Fruit fly (Drosophila melanogaster) whole organism, embryonic: ENCODE measurements around the gene CG17633.

ENCODE experiments used
- Aef1 ChIP-seq: fragments of 200-800 bp; sonication (Bioruptor generic); IDR thresholded peaks from 3 replicates; pipeline ENCODE4 v1.3.6; 2022; ENCODE audit warnings: missing biosample characterization, missing genetic modification characterization
- Atf-2 ChIP-seq: fragments of 200-800 bp; sonication (Bioruptor generic); optimal IDR thresholded peaks from 2 replicates; lab custom pipeline; 2016; ENCODE audit warnings: missing biosample characterization, missing genetic modification characterization
- B-H1 ChIP-seq: fragments of 200-800 bp; sonication (Bioruptor generic); IDR thresholded peaks from 3 replicates; pipeline ENCODE4 v1.3.6; 2022; ENCODE audit warnings: missing biosample characterization, missing genetic modification characterization
- C15 ChIP-seq: fragments of 200-800 bp; sonication (Bioruptor generic); IDR thresholded peaks from 3 replicates; pipeline ENCODE4 v1.3.6; 2022; ENCODE audit warnings: missing biosample characterization, missing genetic modification characterization
- CG10274 ChIP-seq: fragments of 200-800 bp; sonication (Bioruptor generic); optimal IDR thresholded peaks from 3 replicates; lab custom pipeline; 2017; ENCODE audit warnings: missing biosample characterization, mild to moderate bottlenecking, missing genetic modification characterization
- CG10654 ChIP-seq: fragments of 200-800 bp; sonication (Bioruptor generic); optimal IDR thresholded peaks from 2 replicates; lab custom pipeline; 2016; ENCODE audit warnings: missing biosample characterization, missing genetic modification characterization
- CG1233 ChIP-seq: fragments of 200-800 bp; sonication (Bioruptor generic); optimal IDR thresholded peaks from 4 replicates; lab custom pipeline; 2018; ENCODE audit warnings: missing biosample characterization, mild to moderate bottlenecking, missing genetic modification characterization
- CG12659 ChIP-seq: fragments of 200-800 bp; sonication (Bioruptor generic); optimal IDR thresholded peaks from 3 replicates; lab custom pipeline; 2017; ENCODE audit warnings: mild to moderate bottlenecking, missing biosample characterization, missing genetic modification reagents, missing genetic modification characterization
- CG13424 ChIP-seq: fragments of 200-800 bp; sonication (Bioruptor generic); optimal IDR thresholded peaks from 2 replicates; lab custom pipeline; 2019; ENCODE audit warnings: missing biosample characterization, mild to moderate bottlenecking, missing genetic modification characterization, moderate library complexity
- CG16813 ChIP-seq: fragments of 200-800 bp; sonication (Bioruptor generic); IDR thresholded peaks from 3 replicates; pipeline ENCODE4 v1.3.6; 2022; ENCODE audit warnings: missing biosample characterization, missing genetic modification characterization; ENCODE audit not compliant: partially characterized antibody
- CG16863 ChIP-seq: fragments of 200-800 bp; sonication (Bioruptor generic); optimal IDR thresholded peaks from 3 replicates; lab custom pipeline; 2016; ENCODE audit warnings: missing biosample characterization, missing genetic modification characterization
- CG17912 ChIP-seq: fragments of 200-800 bp; sonication (Bioruptor generic); optimal IDR thresholded peaks from 2 replicates; lab custom pipeline; 2018; ENCODE audit warnings: missing biosample characterization, mild to moderate bottlenecking, missing genetic modification characterization
- CG2129 ChIP-seq: fragments of 200-800 bp; sonication (Bioruptor generic); IDR thresholded peaks from 2 replicates; pipeline ENCODE4 v1.3.6; 2022; ENCODE audit warnings: missing biosample characterization, missing genetic modification characterization; ENCODE audit not compliant: partially characterized antibody
- CG33557 ChIP-seq: fragments of 200-800 bp; sonication (Bioruptor generic); optimal IDR thresholded peaks from 2 replicates; lab custom pipeline; 2019; ENCODE audit warnings: missing biosample characterization, mild to moderate bottlenecking, missing genetic modification characterization, moderate library complexity
- CG3407 ChIP-seq: fragments of 200-800 bp; sonication (Bioruptor generic); optimal IDR thresholded peaks from 2 replicates; lab custom pipeline; 2018; ENCODE audit warnings: missing biosample characterization, mild to moderate bottlenecking, missing genetic modification characterization
- CG34224 ChIP-seq: fragments of 200-800 bp; sonication (Bioruptor generic); IDR thresholded peaks from 3 replicates; pipeline ENCODE4 v1.3.6; 2022; ENCODE audit warnings: missing biosample characterization, missing genetic modification characterization; ENCODE audit not compliant: partially characterized antibody
- CG3838 ChIP-seq: fragments of 200-800 bp; sonication (Bioruptor generic); optimal IDR thresholded peaks from 3 replicates; lab custom pipeline; 2016; ENCODE audit warnings: missing biosample characterization, missing genetic modification characterization
- CG4404 ChIP-seq: fragments of 200-800 bp; sonication (Bioruptor generic); IDR thresholded peaks from 2 replicates; pipeline ENCODE4 v1.3.6; 2022; ENCODE audit warnings: missing biosample characterization, missing genetic modification characterization
- CG4424 ChIP-seq: fragments of 200-800 bp; sonication (Bioruptor generic); optimal IDR thresholded peaks from 3 replicates; lab custom pipeline; 2016; ENCODE audit warnings: missing biosample characterization, missing genetic modification characterization
- CG4707 ChIP-seq: fragments of 200-800 bp; sonication (Bioruptor generic); optimal IDR thresholded peaks from 2 replicates; lab custom pipeline; 2018; ENCODE audit warnings: missing biosample characterization, mild to moderate bottlenecking, missing genetic modification characterization, moderate library complexity
- CG4730 ChIP-seq: fragments of 200-800 bp; sonication (Bioruptor generic); IDR thresholded peaks from 2 replicates; pipeline ENCODE4 v1.3.6; 2022; ENCODE audit warnings: missing biosample characterization, missing genetic modification characterization
- CG8359 ChIP-seq: fragments of 200-800 bp; sonication (Bioruptor generic); optimal IDR thresholded peaks from 2 replicates; lab custom pipeline; 2017; ENCODE audit warnings: missing biosample characterization, mild to moderate bottlenecking, missing genetic modification characterization, borderline replicate concordance
- CG8765 ChIP-seq: fragments of 200-800 bp; sonication (Bioruptor generic); IDR thresholded peaks from 2 replicates; pipeline ENCODE4 v1.3.6; 2022; ENCODE audit warnings: missing biosample characterization, missing genetic modification characterization
- CG9817 ChIP-seq: fragments of 200-800 bp; sonication (Bioruptor generic); optimal IDR thresholded peaks from 2 replicates; lab custom pipeline; 2018; ENCODE audit warnings: missing biosample characterization, mild to moderate bottlenecking, missing genetic modification characterization, moderate library complexity
- D19B ChIP-seq: fragments of 200-800 bp; sonication (Bioruptor generic); optimal IDR thresholded peaks from 2 replicates; lab custom pipeline; 2017; ENCODE audit warnings: missing biosample characterization, mild to moderate bottlenecking, missing genetic modification characterization
- Dad ChIP-seq: fragments of 200-800 bp; sonication (Bioruptor generic); optimal IDR thresholded peaks from 3 replicates; lab custom pipeline; 2016; ENCODE audit warnings: missing biosample characterization, missing genetic modification characterization
- Dek ChIP-seq: fragments of 200-800 bp; sonication (Bioruptor generic); optimal IDR thresholded peaks from 3 replicates; lab custom pipeline; 2019; ENCODE audit warnings: missing biosample characterization, mild to moderate bottlenecking, missing genetic modification characterization, moderate library complexity
- Hr3 ChIP-seq: fragments of 200-800 bp; sonication (Bioruptor generic); optimal IDR thresholded peaks from 3 replicates; lab custom pipeline; 2016; ENCODE audit warnings: missing biosample characterization, missing genetic modification characterization
- Med ChIP-seq: fragments of 200-800 bp; sonication (Bioruptor generic); peaks from one replicate; lab custom pipeline; 2016; ENCODE audit warnings: missing biosample characterization, missing genetic modification characterization, mild to moderate bottlenecking, inconsistent platforms, moderate library complexity
- Poxn ChIP-seq: fragments of 200-800 bp; sonication (Bioruptor generic); IDR thresholded peaks from 2 replicates; pipeline ENCODE4 v1.3.6; 2022; ENCODE audit warnings: missing biosample characterization, missing genetic modification characterization
- Vsx1 ChIP-seq: fragments of 200-800 bp; sonication (Bioruptor generic); optimal IDR thresholded peaks from 2 replicates; lab custom pipeline; 2017; ENCODE audit warnings: missing biosample characterization, mild to moderate bottlenecking, missing genetic modification characterization, missing genetic modification reagents
- YL-1 ChIP-seq: fragments of 200-800 bp; sonication (Bioruptor generic); optimal IDR thresholded peaks from 3 replicates; lab custom pipeline; 2017; ENCODE audit warnings: missing biosample characterization, mild to moderate bottlenecking, missing genetic modification characterization
- al ChIP-seq: fragments of 200-800 bp; sonication (Bioruptor generic); IDR thresholded peaks from 2 replicates; pipeline ENCODE4 v1.3.6; 2022; ENCODE audit warnings: missing biosample characterization, missing genetic modification characterization
- ash1 ChIP-seq: fragments of 200-800 bp; sonication (Bioruptor generic); optimal IDR thresholded peaks from 2 replicates; lab custom pipeline; 2018; ENCODE audit warnings: missing biosample characterization, mild to moderate bottlenecking, missing genetic modification characterization
- cad ChIP-seq: fragments of >200 bp; optimal IDR thresholded peaks from 2 replicates; lab custom pipeline; 2017; ENCODE audit warnings: missing biosample characterization, missing genetic modification characterization
- dimm ChIP-seq: fragments of 200-800 bp; sonication (Bioruptor generic); IDR thresholded peaks from 2 replicates; pipeline ENCODE4 v1.3.6; 2022; ENCODE audit warnings: missing biosample characterization, missing genetic modification characterization
- dmrt11E ChIP-seq: fragments of 200-800 bp; sonication (Bioruptor generic); optimal IDR thresholded peaks from 3 replicates; lab custom pipeline; 2018; ENCODE audit warnings: missing biosample characterization, mild to moderate bottlenecking, missing genetic modification characterization, moderate library complexity
- ftz-f1 ChIP-seq: fragments of 200-800 bp; sonication (Bioruptor generic); optimal IDR thresholded peaks from 2 replicates; lab custom pipeline; 2016; ENCODE audit warnings: missing biosample characterization, missing genetic modification characterization
- gce ChIP-seq: fragments of 200-800 bp; sonication (Bioruptor generic); IDR thresholded peaks from 3 replicates; pipeline ENCODE4 v1.3.6; 2022; ENCODE audit warnings: missing biosample characterization, missing genetic modification characterization
- gfzf ChIP-seq: fragments of 200-800 bp; sonication (Bioruptor generic); optimal IDR thresholded peaks from 2 replicates; lab custom pipeline; 2016; ENCODE audit warnings: missing biosample characterization, mild to moderate bottlenecking, missing genetic modification characterization, moderate library complexity
- luna ChIP-seq: fragments of 200-800 bp; sonication (Bioruptor generic); optimal IDR thresholded peaks from 2 replicates; lab custom pipeline; 2016; ENCODE audit warnings: missing biosample characterization, missing genetic modification characterization
- pho ChIP-seq: fragments of 200-800 bp; sonication (Bioruptor generic); optimal IDR thresholded peaks from 2 replicates; lab custom pipeline; 2016; ENCODE audit warnings: missing biosample characterization, missing genetic modification characterization
- pnt ChIP-seq: fragments of 200-800 bp; sonication (Bioruptor generic); optimal IDR thresholded peaks from 3 replicates; lab custom pipeline; 2016; ENCODE audit warnings: missing biosample characterization, missing genetic modification characterization
- sc ChIP-seq, 3 experiments: fragments of >200 bp in 2 of 3; fragments of 200-800 bp in 1 of 3; sonication (Bioruptor generic) in 1 of 3; optimal IDR thresholded peaks; 2 replicates in 2 of 3; 3 replicates in 1 of 3; lab custom pipeline; 2017; ENCODE audit warnings: mild to moderate bottlenecking in 1 of 3, missing biosample characterization in 1 of 3, missing genetic modification characterization in 1 of 3, missing genetic modification reagents in 1 of 3
- sd ChIP-seq: fragments of 200-800 bp; sonication (Bioruptor generic); optimal IDR thresholded peaks from 3 replicates; lab custom pipeline; 2018; ENCODE audit warnings: missing biosample characterization, mild to moderate bottlenecking, missing genetic modification characterization, moderate library complexity
- tap ChIP-seq: fragments of 200-800 bp; optimal IDR thresholded peaks from 3 replicates; lab custom pipeline; 2019; ENCODE audit warnings: missing biosample characterization, mild to moderate bottlenecking, missing genetic modification characterization, moderate library complexity
- tgo ChIP-seq: fragments of 200-800 bp; sonication (Bioruptor generic); IDR thresholded peaks from 3 replicates; pipeline ENCODE4 v1.3.6; 2022; ENCODE audit warnings: missing biosample characterization, missing genetic modification characterization
- tna ChIP-seq: fragments of 200-800 bp; sonication (Bioruptor generic); IDR thresholded peaks from 2 replicates; pipeline ENCODE4 v1.3.6; 2022; ENCODE audit warnings: missing biosample characterization, missing genetic modification characterization; ENCODE audit not compliant: partially characterized antibody
- trh ChIP-seq: fragments of 200-800 bp; sonication (Bioruptor generic); optimal IDR thresholded peaks from 2 replicates; lab custom pipeline; 2016; ENCODE audit warnings: missing biosample characterization, missing genetic modification characterization
- unc-4 ChIP-seq: fragments of 200-800 bp; sonication (Bioruptor generic); IDR thresholded peaks from 2 replicates; pipeline ENCODE4 v1.3.6; 2022; ENCODE audit warnings: missing biosample characterization, missing genetic modification characterization; ENCODE audit not compliant: partially characterized antibody

The CG17633 gene

dm6 chr2L:9774980-9775628 is 6.2 kb downstream of the CG17633 start, which contains the start of the genes ppk11 and ppk16 (continued):
- 0 out of 2 replicates have a peak, but pooled peaks have one; percentile 11 for TF ChIP-seq al (GFP tag; lab: Robert Waterston, UW)
- no peak for TF ChIP-seq luna (GFP tag; lab: Kevin White, UChicago)
- no peak for TF ChIP-seq tna (GFP tag; lab: Robert Waterston, UW)
- TF ChIP-seq CG2129: no peak
- TF ChIP-seq Atf-2 (GFP tag; lab: Kevin White, UChicago): no peak
- peak; percentile 69 for TF ChIP-seq Vsx1
- no peak for TF ChIP-seq CG3407 (GFP tag; lab: Kevin White, UChicago)
- peak; percentile 12 for TF ChIP-seq CG10654 (GFP tag; lab: Kevin White, UChicago)
- TF ChIP-seq C15 (GFP tag; lab: Robert Waterston, UW): no peak
- TF ChIP-seq CG3838 (GFP tag; lab: Kevin White, UChicago): no peak
- TF ChIP-seq ftz-f1 (GFP tag; lab: Kevin White, UChicago): no peak
- no peak for TF ChIP-seq CG33557 (GFP tag; lab: Kevin White, UChicago)
- no peak for TF ChIP-seq gce (GFP tag; lab: Robert Waterston, UW)
- peak; percentile 15 for TF ChIP-seq pnt (GFP tag; lab: Kevin White, UChicago)
- TF ChIP-seq Hr3 (GFP tag; lab: Kevin White, UChicago): no peak
- no peak for TF ChIP-seq sc (optimal IDR thresholded peaks at IDR 0.05; lab: Kevin White, UChicago)
- TF ChIP-seq sc (GFP tag; optimal IDR thresholded peaks at IDR 0.05; lab: Kevin White, UChicago): peak; percentile 7
- no peak for TF ChIP-seq YL-1 (GFP tag; lab: Kevin White, UChicago)
- no peak for TF ChIP-seq dimm
- TF ChIP-seq tap (tag; lab: Kevin White, UChicago): no peak
- TF ChIP-seq ash1: no peak
- TF ChIP-seq Aef1 (GFP tag; lab: Robert Waterston, UW): no peak
- no peak for TF ChIP-seq D19B (GFP tag; lab: Kevin White, UChicago)
- TF ChIP-seq sd (tag; lab: Kevin White, UChicago): no peak
- no peak for TF ChIP-seq CG8359 (GFP tag; lab: Kevin White, UChicago)
- TF ChIP-seq CG13424 (tag; lab: Kevin White, UChicago): no peak
- TF ChIP-seq Dad (GFP tag; lab: Kevin White, UChicago): no peak
- TF ChIP-seq CG4707: no peak
- TF ChIP-seq CG10274 (GFP tag; lab: Kevin White, UChicago): no peak
- no peak for TF ChIP-seq CG1233 (GFP tag; lab: Kevin White, UChicago)
- no peak for TF ChIP-seq CG16813 (GFP tag; lab: Robert Waterston, UW)
- no peak for TF ChIP-seq trh
- TF ChIP-seq Med (GFP tag; lab: Kevin White, UChicago): peak; percentile 77
- TF ChIP-seq CG12659 (GFP tag; lab: Kevin White, UChicago): peak; percentile 1
- TF ChIP-seq tgo (GFP tag; lab: Robert Waterston, UW): no peak
- TF ChIP-seq CG4424 (GFP tag; lab: Kevin White, UChicago): peak; percentile 39
- TF ChIP-seq CG17912 (GFP tag; lab: Kevin White, UChicago): no peak
- no peak for TF ChIP-seq unc-4
- TF ChIP-seq CG4404 (GFP tag; lab: Robert Waterston, UW): no peak
- no peak for TF ChIP-seq CG8765 (GFP tag; lab: Robert Waterston, UW)
- no peak for TF ChIP-seq CG16863 (GFP tag; lab: Kevin White, UChicago)
- TF ChIP-seq CG9817 (tag; lab: Kevin White, UChicago): no peak
- no peak for TF ChIP-seq Poxn
- TF ChIP-seq CG4730 (GFP tag; lab: Robert Waterston, UW): no peak
- no peak for TF ChIP-seq gfzf (GFP tag; lab: Kevin White, UChicago)
- no peak for TF ChIP-seq Dek
- no peak for TF ChIP-seq cad (GFP tag; lab: Kevin White, UChicago)
- no peak for TF ChIP-seq B-H1
- no peak for TF ChIP-seq CG34224 (GFP tag; lab: Robert Waterston, UW)
- no peak for TF ChIP-seq dmrt11E (tag; lab: Kevin White, UChicago)
- TF ChIP-seq pho (GFP tag; lab: Kevin White, UChicago): peak; percentile 32
